Fruit fly (Drosophila melanogaster) whole organism, wandering third instar larva: ENCODE results near the gene dsx.

Experiments used
- Abd-B ChIP-seq: fragments of >200 bp; optimal IDR thresholded peaks from 2 replicates; lab custom pipeline; 2017; ENCODE audit warnings: missing biosample characterization, missing genetic modification characterization
- CG32264 ChIP-seq: fragments of 200-800 bp; sonication (Bioruptor generic); optimal IDR thresholded peaks from 2 replicates; lab custom pipeline; 2016; ENCODE audit warnings: missing biosample characterization, missing genetic modification characterization
- CG9705 ChIP-seq: fragments of 200-800 bp; sonication (Bioruptor generic); optimal IDR thresholded peaks from 2 replicates; lab custom pipeline; 2018; ENCODE audit warnings: missing biosample characterization, mild to moderate bottlenecking, missing genetic modification characterization
- CrebA ChIP-seq: fragments of 200-800 bp; sonication (Bioruptor generic); optimal IDR thresholded peaks from 2 replicates; lab custom pipeline; 2016; ENCODE audit warnings: missing biosample characterization, mild to moderate bottlenecking, missing genetic modification characterization, borderline replicate concordance
- Dfd ChIP-seq: fragments of >200 bp; optimal IDR thresholded peaks from 2 replicates; lab custom pipeline; 2017; ENCODE audit warnings: missing biosample characterization, missing genetic modification characterization
- Dif ChIP-seq: fragments of 200-275, 200-300 bp; sonication (Bioruptor generic); optimal IDR thresholded peaks from 2 replicates; lab custom pipeline; 2018; ENCODE audit warnings: missing biosample characterization, missing genetic modification characterization; ENCODE audit not compliant: partially characterized antibody
- GATAd ChIP-seq: sonication (Bioruptor generic); optimal IDR thresholded peaks from 2 replicates; lab custom pipeline; 2016; ENCODE audit warnings: missing biosample characterization, missing genetic modification characterization
- HLH106 ChIP-seq: fragments of 200-800 bp; optimal IDR thresholded peaks from 3 replicates; lab custom pipeline; 2019; ENCODE audit warnings: missing biosample characterization, mild to moderate bottlenecking, missing genetic modification characterization, moderate library complexity
- Hnf4 ChIP-seq: fragments of 200-800 bp; sonication (Bioruptor generic); optimal IDR thresholded peaks from 2 replicates; lab custom pipeline; 2016; ENCODE audit warnings: missing biosample characterization, mild to moderate bottlenecking, missing genetic modification characterization
- Hr78 ChIP-seq: fragments of >200 bp; optimal IDR thresholded peaks from 2 replicates; lab custom pipeline; 2017; ENCODE audit warnings: missing biosample characterization, missing genetic modification characterization
- Hr83 ChIP-seq: fragments of 200-300 bp; sonication (Bioruptor generic); optimal IDR thresholded peaks from 2 replicates; lab custom pipeline; 2016; ENCODE audit warnings: missing biosample characterization, mild to moderate bottlenecking, missing genetic modification characterization, moderate library complexity; ENCODE audit not compliant: poor library complexity, severe bottlenecking
- Jra ChIP-seq: sonication (Bioruptor generic); optimal IDR thresholded peaks from 2 replicates; lab custom pipeline; 2016; ENCODE audit warnings: missing biosample characterization, missing genetic modification characterization
- Mio ChIP-seq: sonication (Bioruptor generic); optimal IDR thresholded peaks from 2 replicates; lab custom pipeline; 2016; ENCODE audit warnings: missing biosample characterization, missing genetic modification characterization
- Myc ChIP-seq: fragments of >200 bp; optimal IDR thresholded peaks from 2 replicates; lab custom pipeline; 2017
- N ChIP-seq: fragments of >200 bp; optimal IDR thresholded peaks from 2 replicates; lab custom pipeline; 2018; ENCODE audit warnings: missing biosample characterization, missing external identifiers, missing genetic modification characterization
- OdsH ChIP-seq: fragments of 200-800 bp; sonication (Bioruptor generic); optimal IDR thresholded peaks from 2 replicates; lab custom pipeline; 2016; ENCODE audit warnings: missing biosample characterization, mild to moderate bottlenecking, missing genetic modification characterization
- Rel ChIP-seq, 2 experiments: fragments of 200-800 bp; sonication (Bioruptor generic) in 1 of 2; optimal IDR thresholded peaks; 2 replicates in 1 of 2; 3 replicates in 1 of 2; lab custom pipeline; 2016 to 2019; ENCODE audit warnings: mild to moderate bottlenecking in 2 of 2, missing biosample characterization in 2 of 2, missing genetic modification characterization in 2 of 2, moderate library complexity in 1 of 2
- Sp1 ChIP-seq: fragments of 200-800 bp; sonication (Bioruptor generic); optimal IDR thresholded peaks from 3 replicates; lab custom pipeline; 2019; ENCODE audit warnings: missing biosample characterization, mild to moderate bottlenecking, missing genetic modification characterization, moderate library complexity
- Vsx2 ChIP-seq: fragments of 200-300, 225-300 bp; sonication (Bioruptor generic); optimal IDR thresholded peaks from 2 replicates; lab custom pipeline; 2018; ENCODE audit warnings: missing biosample characterization, missing genetic modification characterization; ENCODE audit not compliant: partially characterized antibody
- br ChIP-seq: fragments of 200-800 bp; sonication (Bioruptor generic); optimal IDR thresholded peaks from 2 replicates; lab custom pipeline; 2016; ENCODE audit warnings: missing biosample characterization, missing genetic modification characterization
- brk ChIP-seq: fragments of 200-800 bp; sonication (Bioruptor generic); optimal IDR thresholded peaks from 2 replicates; lab custom pipeline; 2016; ENCODE audit warnings: missing biosample characterization, mild to moderate bottlenecking, missing genetic modification characterization
- dl ChIP-seq, 2 experiments: fragments of 175-275, 200-275 bp in 1 of 2; fragments of 200-275 bp in 1 of 2; sonication (Bioruptor generic); optimal IDR thresholded peaks; lab custom pipeline; 2018; ENCODE audit warnings: mild to moderate bottlenecking in 2 of 2, missing biosample characterization in 2 of 2, missing genetic modification characterization in 2 of 2, moderate library complexity in 2 of 2; ENCODE audit not compliant: partially characterized antibody in 2 of 2, insufficient read depth in 1 of 2
- dmrt93B ChIP-seq: fragments of 200-800 bp; sonication (Bioruptor generic); optimal IDR thresholded peaks from 2 replicates; lab custom pipeline; 2018; ENCODE audit warnings: missing biosample characterization, mild to moderate bottlenecking, missing genetic modification characterization
- dsf ChIP-seq: sonication (Bioruptor generic); optimal IDR thresholded peaks from 2 replicates; lab custom pipeline; 2016; ENCODE audit warnings: missing biosample characterization, missing genetic modification characterization, borderline replicate concordance
- ey ChIP-seq: fragments of 200-800 bp; sonication (Bioruptor generic); optimal IDR thresholded peaks from 2 replicates; lab custom pipeline; 2016; ENCODE audit warnings: missing biosample characterization, missing genetic modification characterization
- foxo ChIP-seq, 2 experiments: fragments of 200-800 bp; sonication (Bioruptor generic); optimal IDR thresholded peaks; 2 replicates in 1 of 2; 3 replicates in 1 of 2; lab custom pipeline; 2016 to 2017; ENCODE audit warnings: missing biosample characterization in 2 of 2, missing genetic modification characterization in 2 of 2
- fru ChIP-seq: fragments of 200-800 bp; sonication (Bioruptor generic); optimal IDR thresholded peaks from 3 replicates; lab custom pipeline; 2016; ENCODE audit warnings: missing biosample characterization, mild to moderate bottlenecking, missing genetic modification characterization
- h ChIP-seq: fragments of 200-800 bp; sonication (Bioruptor generic); optimal IDR thresholded peaks from 3 replicates; lab custom pipeline; 2016; ENCODE audit warnings: missing biosample characterization, mild to moderate bottlenecking, missing genetic modification characterization
- jim ChIP-seq: fragments of 175-275, 200-325 bp; sonication (Bioruptor generic); optimal IDR thresholded peaks from 2 replicates; lab custom pipeline; 2016; ENCODE audit warnings: missing biosample characterization, mild to moderate bottlenecking, missing genetic modification characterization
- lola ChIP-seq: fragments of >200 bp; optimal IDR thresholded peaks from 2 replicates; lab custom pipeline; 2017; ENCODE audit warnings: missing biosample characterization, missing genetic modification characterization
- pan ChIP-seq: fragments of >200 bp; optimal IDR thresholded peaks from 2 replicates; lab custom pipeline; 2017
- psq ChIP-seq: fragments of 200-800 bp; sonication (Bioruptor generic); optimal IDR thresholded peaks from 3 replicates; lab custom pipeline; 2017; ENCODE audit warnings: missing biosample characterization, mild to moderate bottlenecking, missing genetic modification characterization, moderate library complexity
- rgr ChIP-seq: fragments of 200-800 bp; sonication (Bioruptor generic); optimal IDR thresholded peaks from 3 replicates; lab custom pipeline; 2016; ENCODE audit warnings: missing biosample characterization, mild to moderate bottlenecking, missing genetic modification characterization
- sage ChIP-seq: fragments of 200-800 bp; sonication (Bioruptor generic); optimal IDR thresholded peaks from 2 replicates; lab custom pipeline; 2016; ENCODE audit warnings: missing biosample characterization, mild to moderate bottlenecking, missing genetic modification characterization
- sv ChIP-seq: fragments of 200-800 bp; sonication (Bioruptor generic); optimal IDR thresholded peaks from 3 replicates; lab custom pipeline; 2016; ENCODE audit warnings: missing biosample characterization, missing genetic modification characterization
- tai ChIP-seq: sonication (Bioruptor generic); optimal IDR thresholded peaks from 2 replicates; lab custom pipeline; 2016; ENCODE audit warnings: missing biosample characterization, missing genetic modification characterization
- usp ChIP-seq: fragments of >200 bp; optimal IDR thresholded peaks from 2 replicates; lab custom pipeline; 2017; ENCODE audit warnings: missing biosample characterization, missing genetic modification characterization
- woc ChIP-seq: sonication (Bioruptor generic); optimal IDR thresholded peaks from 2 replicates; lab custom pipeline; 2016; ENCODE audit warnings: missing biosample characterization, mild to moderate bottlenecking, missing genetic modification characterization

The dsx gene

dm6 chr3R:8007595-8008255 is 40.5 kb upstream of the dsx start, which contains the start of gene CG2767:
TSS of gene CG2767 (minus strand) at chr3R:8008110.
- TF ChIP-seq h (no peak), Sp1 (GFP tag; lab: Kevin White, UChicago) (peak; percentile 45), Hr78 (no peak), Hr83 (peak; percentile 11), dl (GFP tag; optimal IDR thresholded peaks at IDR 0.05; lab: Kevin White, UChicago; ENCODE audit: insufficient read depth in 1 of 2, partially characterized antibody in 2 of 2) (no peak), Rel (GFP tag; optimal IDR thresholded peaks at IDR 0.05; lab: Kevin White, UChicago) (no peak), Rel (tag; optimal IDR thresholded peaks at IDR 0.05; lab: Kevin White, UChicago) (peak; percentile 48), foxo (GFP tag; optimal IDR thresholded peaks at IDR 0.05; lab: Kevin White, UChicago) (no peak), Hnf4 (GFP tag; lab: Kevin White, UChicago) (peak; percentile 20), Abd-B (GFP tag; lab: Kevin White, UChicago) (no peak), woc (GFP tag; lab: Kevin White, UChicago) (no peak)
- TF ChIP-seq, all 38 proteins: peak for 4

DNA sequence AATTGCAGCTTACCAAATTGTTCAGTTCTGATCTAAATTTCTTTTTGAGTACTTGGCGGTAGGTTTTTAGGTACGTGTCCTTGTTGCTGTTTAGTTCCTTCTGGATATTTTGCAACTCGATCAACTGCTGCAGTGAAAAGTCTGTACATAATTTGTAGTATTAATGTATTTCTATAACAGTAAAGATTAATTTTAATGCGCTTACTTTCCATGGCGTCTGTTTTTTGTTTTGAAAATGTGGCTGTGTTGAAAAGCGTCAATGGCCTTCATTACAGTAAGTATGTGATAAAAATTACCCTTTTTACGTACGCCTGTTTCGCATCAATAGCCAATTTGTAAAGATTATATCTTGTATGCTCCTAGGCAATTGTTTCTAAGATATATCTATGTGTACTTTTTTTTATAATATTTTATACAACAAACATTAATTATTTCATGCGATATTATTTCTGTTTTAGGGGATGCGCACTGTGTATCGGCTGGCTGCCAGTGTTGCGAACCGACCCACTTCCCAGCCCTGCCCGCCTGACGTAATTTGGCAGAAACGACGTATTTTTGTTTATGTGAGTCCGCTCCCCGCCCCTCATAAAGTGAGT is 34.0 kb upstream of the dsx start, which contains the start of the genes Kmn2 and CG2698:
Gene Kmn2, minus strand, starts transcription at position 236 of the 596 bp plus-strand sequence.
Gene CG2698, plus strand, starts transcription at position 489 of the 596 bp plus-strand sequence.
- TF ChIP-seq Jra (GFP tag; lab: Kevin White, UChicago) (peak; percentile 92), Mio (GFP tag; lab: Kevin White, UChicago) (peak; percentile 58), jim (no peak), GATAd (peak; percentile 69), woc (GFP tag; lab: Kevin White, UChicago) (peak; percentile 93), sage (GFP tag; lab: Kevin White, UChicago) (peak; percentile 95), lola (GFP tag; lab: Kevin White, UChicago) (no peak), N (no peak), Hr78 (no peak), CG32264 (peak; percentile 77), foxo (GFP tag; optimal IDR thresholded peaks at IDR 0.05; lab: Kevin White, UChicago) (peak in 1 of 2 experiments; percentile 97), Dfd (GFP tag; lab: Kevin White, UChicago) (no peak), tai (GFP tag; lab: Kevin White, UChicago) (no peak), Vsx2 (GFP tag; lab: Kevin White, UChicago) (no peak), sv (GFP tag; lab: Kevin White, UChicago) (peak; percentile 92), psq (GFP tag; lab: Kevin White, UChicago) (peak; percentile 95), usp (GFP tag; lab: Kevin White, UChicago) (no peak), OdsH (GFP tag; lab: Kevin White, UChicago) (peak; percentile 97), br (GFP tag; lab: Kevin White, UChicago) (peak; percentile 93), dsf (peak; percentile 91), pan (lab: Kevin White, UChicago) (no peak), Sp1 (GFP tag; lab: Kevin White, UChicago) (peak; percentile 96), h (peak; percentile 96), dmrt93B (GFP tag; lab: Kevin White, UChicago) (peak; percentile 97), brk (GFP tag; lab: Kevin White, UChicago) (peak; percentile 96), CG9705 (GFP tag; lab: Kevin White, UChicago) (peak; percentile 90), Abd-B (GFP tag; lab: Kevin White, UChicago) (no peak), rgr (GFP tag; lab: Kevin White, UChicago) (peak; percentile 97), Rel (GFP tag; optimal IDR thresholded peaks at IDR 0.05; lab: Kevin White, UChicago) (no peak), Rel (tag; optimal IDR thresholded peaks at IDR 0.05; lab: Kevin White, UChicago) (peak; percentile 83), Myc (lab: Kevin White, UChicago) (peak; percentile 64), Hnf4 (GFP tag; lab: Kevin White, UChicago) (peak; percentile 95), CrebA (GFP tag; lab: Kevin White, UChicago) (no peak), ey (GFP tag; lab: Kevin White, UChicago) (peak; percentile 93), Dif (no peak), Hr83 (peak; percentile 65), dl (GFP tag; optimal IDR thresholded peaks at IDR 0.05; lab: Kevin White, UChicago; ENCODE audit: insufficient read depth in 1 of 2, partially characterized antibody in 2 of 2) (no peak), fru (GFP tag; lab: Kevin White, UChicago) (peak; percentile 94), HLH106 (tag; lab: Kevin White, UChicago) (peak; percentile 97)
